Worm (Caenorhabditis elegans) whole organism, L4/young adult: ENCODE measurements around the gene sedl-1.

Experiments used
- W03F9.2 ChIP-seq: fragments of 150-350 bp; optimal IDR thresholded peaks from 2 replicates; lab custom pipeline; 2014; ENCODE audit warnings: missing biosample characterization, missing genetic modification characterization
- dao-5 ChIP-seq: sonication (generic microtip); optimal IDR thresholded peaks from 2 replicates; lab custom pipeline; 2016; ENCODE audit warnings: missing genotype, missing genetic modification characterization, moderate library complexity, missing compliant biosample characterization
- him-1 ChIP-seq: sonication (generic microtip); optimal IDR thresholded peaks from 2 replicates; lab custom pipeline; 2016; ENCODE audit warnings: missing genotype, missing genetic modification reagents, missing genetic modification characterization, missing compliant biosample characterization

DNA sequence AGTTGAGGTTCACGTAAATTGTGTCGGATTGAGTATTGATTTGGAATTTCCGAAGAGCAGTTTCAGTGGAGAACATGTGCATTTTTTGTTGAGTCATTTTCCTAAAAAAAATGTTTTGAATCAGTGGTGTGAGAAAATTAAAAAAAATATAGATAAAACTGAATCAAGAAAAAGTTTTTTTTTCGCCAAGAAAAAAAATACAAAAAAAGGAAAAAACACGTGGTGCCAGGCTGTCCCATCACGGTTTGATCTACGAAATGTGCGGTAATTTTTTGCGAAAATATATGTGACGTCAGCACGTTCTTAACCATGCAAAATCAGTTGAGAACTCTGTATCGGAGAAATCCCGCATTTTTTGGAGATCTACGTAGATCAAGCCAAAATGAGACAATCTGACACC is 46.2 kb downstream of the sedl-1 start, which contains the start of gene F56C3.9:
- TF ChIP-seq him-1 (tag; lab: Kevin White, UChicago) (no peak), W03F9.2 (tag; lab: Kevin White, UChicago) (no peak), dao-5 (tag; lab: Kevin White, UChicago) (no peak)
